Fruit fly (Drosophila melanogaster) whole organism, embryonic: ENCODE results near the gene Tango2.

Experiments
- Antp ChIP-seq: fragments of 200-800 bp; sonication (Bioruptor generic); optimal IDR thresholded peaks from 3 replicates; lab custom pipeline; 2016; ENCODE audit warnings: missing biosample characterization, missing genetic modification characterization
- Asciz ChIP-seq: fragments of 200-800 bp; sonication (Bioruptor generic); optimal IDR thresholded peaks from 2 replicates; lab custom pipeline; 2017; ENCODE audit warnings: missing biosample characterization, mild to moderate bottlenecking, missing genetic modification characterization, missing genetic modification reagents
- CG10959 ChIP-seq: fragments of 200-800 bp; sonication (Bioruptor generic); IDR thresholded peaks from 2 replicates; pipeline ENCODE4 v1.3.6; 2022; ENCODE audit warnings: missing biosample characterization, missing genetic modification characterization
- CG11456 ChIP-seq: fragments of 200-800 bp; sonication (Bioruptor generic); IDR thresholded peaks from 3 replicates; pipeline ENCODE4 v1.3.6; 2022; ENCODE audit warnings: missing biosample characterization, missing genetic modification characterization
- CG11723 ChIP-seq: fragments of 200-800 bp; sonication (Bioruptor generic); optimal IDR thresholded peaks from 2 replicates; lab custom pipeline; 2017; ENCODE audit warnings: missing biosample characterization, mild to moderate bottlenecking, missing genetic modification characterization
- CG12659 ChIP-seq: fragments of 200-800 bp; sonication (Bioruptor generic); optimal IDR thresholded peaks from 3 replicates; lab custom pipeline; 2017; ENCODE audit warnings: mild to moderate bottlenecking, missing biosample characterization, missing genetic modification reagents, missing genetic modification characterization
- CG1647 ChIP-seq: fragments of 200-800 bp; sonication (Bioruptor generic); optimal IDR thresholded peaks from 3 replicates; lab custom pipeline; 2016; ENCODE audit warnings: missing biosample characterization, missing genetic modification characterization
- CG2678 ChIP-seq: fragments of 200-800 bp; sonication (Bioruptor generic); optimal IDR thresholded peaks from 3 replicates; lab custom pipeline; 2019; ENCODE audit warnings: missing biosample characterization, mild to moderate bottlenecking, missing genetic modification characterization, moderate library complexity
- CG30020 ChIP-seq: fragments of 200-800 bp; optimal IDR thresholded peaks from 2 replicates; lab custom pipeline; 2019; ENCODE audit warnings: missing biosample characterization, mild to moderate bottlenecking, missing genetic modification characterization, moderate library complexity
- CG31224 ChIP-seq: fragments of 200-800 bp; sonication (Bioruptor generic); IDR thresholded peaks from 2 replicates; pipeline ENCODE4 v1.3.6; 2022; ENCODE audit warnings: missing biosample characterization, missing genetic modification characterization
- CG33557 ChIP-seq: fragments of 200-800 bp; sonication (Bioruptor generic); optimal IDR thresholded peaks from 2 replicates; lab custom pipeline; 2019; ENCODE audit warnings: missing biosample characterization, mild to moderate bottlenecking, missing genetic modification characterization, moderate library complexity
- CG34224 ChIP-seq: fragments of 200-800 bp; sonication (Bioruptor generic); IDR thresholded peaks from 3 replicates; pipeline ENCODE4 v1.3.6; 2022; ENCODE audit warnings: missing biosample characterization, missing genetic modification characterization; ENCODE audit not compliant: partially characterized antibody
- CG3726 ChIP-seq: fragments of 200-800 bp; sonication (Bioruptor generic); IDR thresholded peaks from 3 replicates; pipeline ENCODE4, ENCODE4 v1.3.6; 2022; ENCODE audit warnings: missing biosample characterization, missing genetic modification characterization
- CG4282 ChIP-seq: fragments of 200-800 bp; sonication (Bioruptor generic); optimal IDR thresholded peaks from 2 replicates; lab custom pipeline; 2016; ENCODE audit warnings: missing biosample characterization, missing genetic modification characterization
- CG7786 ChIP-seq: fragments of 200-800 bp; sonication (Bioruptor generic); optimal IDR thresholded peaks from 2 replicates; lab custom pipeline; 2016; ENCODE audit warnings: missing biosample characterization, missing genetic modification characterization
- CG7839 ChIP-seq: fragments of 200-800 bp; sonication (Bioruptor generic); optimal IDR thresholded peaks from 3 replicates; lab custom pipeline; 2018; ENCODE audit warnings: missing biosample characterization, mild to moderate bottlenecking, missing genetic modification characterization, moderate library complexity
- CG7928 ChIP-seq: fragments of 200-800 bp; sonication (Bioruptor generic); optimal IDR thresholded peaks from 2 replicates; lab custom pipeline; 2017; ENCODE audit warnings: missing biosample characterization, mild to moderate bottlenecking, missing genetic modification characterization
- CG8281 ChIP-seq: fragments of 200-800 bp; sonication (Bioruptor generic); optimal IDR thresholded peaks from 2 replicates; lab custom pipeline; 2018; ENCODE audit warnings: missing biosample characterization, mild to moderate bottlenecking, missing genetic modification characterization, moderate library complexity
- CG8924 ChIP-seq: fragments of 200-800 bp; optimal IDR thresholded peaks from 3 replicates; lab custom pipeline; 2019; ENCODE audit warnings: missing biosample characterization, mild to moderate bottlenecking, missing genetic modification characterization, moderate library complexity
- CG8944 ChIP-seq: fragments of 200-800 bp; sonication (Bioruptor generic); optimal IDR thresholded peaks from 3 replicates; lab custom pipeline; 2016; ENCODE audit warnings: missing biosample characterization, missing genetic modification characterization
- CG9437 ChIP-seq: fragments of 200-800 bp; sonication (Bioruptor generic); optimal IDR thresholded peaks from 2 replicates; lab custom pipeline; 2018; ENCODE audit warnings: missing biosample characterization, mild to moderate bottlenecking, missing genetic modification characterization
- Drgx ChIP-seq: fragments of 200-800 bp; sonication (Bioruptor generic); IDR thresholded peaks from 2 replicates; pipeline ENCODE4 v1.3.6; 2022; ENCODE audit warnings: missing biosample characterization, missing genetic modification characterization
- Eip74EF ChIP-seq, 2 experiments: fragments of 200-800 bp in 1 of 2; fragments of >200 bp in 1 of 2; sonication (Bioruptor generic) in 1 of 2; optimal IDR thresholded peaks; 2 replicates each; lab custom pipeline; 2017 to 2019; ENCODE audit warnings: missing biosample characterization in 2 of 2, missing genetic modification characterization in 2 of 2, mild to moderate bottlenecking in 1 of 2, moderate library complexity in 1 of 2
- Hmr ChIP-seq: fragments of 200-800 bp; sonication (Bioruptor generic); optimal IDR thresholded peaks from 3 replicates; lab custom pipeline; 2017; ENCODE audit warnings: mild to moderate bottlenecking, missing biosample characterization, missing genetic modification reagents, missing genetic modification characterization
- Hsf ChIP-seq: fragments of 200-800 bp; sonication (Bioruptor generic); optimal IDR thresholded peaks from 3 replicates; lab custom pipeline; 2016; ENCODE audit warnings: missing biosample characterization, missing genetic modification characterization
- Med ChIP-seq: fragments of 200-800 bp; sonication (Bioruptor generic); peaks from one replicate; lab custom pipeline; 2016; ENCODE audit warnings: missing biosample characterization, missing genetic modification characterization, mild to moderate bottlenecking, inconsistent platforms, moderate library complexity
- PHDP ChIP-seq: fragments of 200-800 bp; sonication (Bioruptor generic); optimal IDR thresholded peaks from 3 replicates; lab custom pipeline; 2018; ENCODE audit warnings: missing biosample characterization, mild to moderate bottlenecking, missing genetic modification characterization, moderate library complexity
- Usf ChIP-seq: fragments of 200-800 bp; sonication (Bioruptor generic); optimal IDR thresholded peaks from 2 replicates; lab custom pipeline; 2017; ENCODE audit warnings: missing genotype, missing biosample characterization, missing genetic modification characterization
- ara ChIP-seq: fragments of 200-800 bp; sonication (Bioruptor generic); IDR thresholded peaks from 2 replicates; pipeline ENCODE4 v1.3.6; 2022; ENCODE audit warnings: missing biosample characterization, missing genetic modification characterization
- ash1 ChIP-seq: fragments of 200-800 bp; sonication (Bioruptor generic); optimal IDR thresholded peaks from 2 replicates; lab custom pipeline; 2018; ENCODE audit warnings: missing biosample characterization, mild to moderate bottlenecking, missing genetic modification characterization
- btn ChIP-seq: fragments of 200-800 bp; sonication (Bioruptor generic); optimal IDR thresholded peaks from 2 replicates; lab custom pipeline; 2016; ENCODE audit warnings: missing biosample characterization, missing genetic modification characterization
- chm ChIP-seq: fragments of 200-800 bp; sonication (Bioruptor generic); IDR thresholded peaks from 2 replicates; pipeline ENCODE4 v1.3.6; 2022; ENCODE audit warnings: missing biosample characterization, missing genetic modification characterization
- chn ChIP-seq: fragments of 200-800 bp; sonication (Bioruptor generic); optimal IDR thresholded peaks from 2 replicates; lab custom pipeline; 2016; ENCODE audit warnings: missing biosample characterization, missing genetic modification characterization
- cwo ChIP-seq: fragments of 200-800 bp; sonication (Bioruptor generic); optimal IDR thresholded peaks from 3 replicates; lab custom pipeline; 2017; ENCODE audit warnings: missing biosample characterization, missing genetic modification characterization, mild to moderate bottlenecking, moderate library complexity, missing genetic modification reagents
- danr ChIP-seq: fragments of 200-800 bp; sonication (Bioruptor generic); IDR thresholded peaks from 2 replicates; pipeline ENCODE4 v1.3.6; 2022; ENCODE audit warnings: missing biosample characterization, missing genetic modification characterization
- dm ChIP-seq: fragments of 200-800 bp; sonication (Bioruptor generic); optimal IDR thresholded peaks from 3 replicates; lab custom pipeline; 2016; ENCODE audit warnings: missing biosample characterization, missing genetic modification characterization
- esg ChIP-seq: fragments of 200-800 bp; sonication (Bioruptor generic); conservative IDR thresholded peaks from 2 replicates; pipeline ENCODE4 v1.3.6; 2022; ENCODE audit warnings: missing biosample characterization, missing genetic modification characterization
- fd3F ChIP-seq: fragments of 200-800 bp; sonication (Bioruptor generic); optimal IDR thresholded peaks from 2 replicates; lab custom pipeline; 2018; ENCODE audit warnings: missing biosample characterization, mild to moderate bottlenecking, missing genetic modification characterization, moderate library complexity
- fru ChIP-seq: fragments of >200 bp; optimal IDR thresholded peaks from 2 replicates; lab custom pipeline; 2017
- gce ChIP-seq: fragments of 200-800 bp; sonication (Bioruptor generic); IDR thresholded peaks from 3 replicates; pipeline ENCODE4 v1.3.6; 2022; ENCODE audit warnings: missing biosample characterization, missing genetic modification characterization
- gcm ChIP-seq: fragments of 200-800 bp; sonication (Bioruptor generic); optimal IDR thresholded peaks from 2 replicates; lab custom pipeline; 2019; ENCODE audit warnings: missing biosample characterization, mild to moderate bottlenecking, missing genetic modification characterization, moderate library complexity
- gsb ChIP-seq: fragments of 200-800 bp; sonication (Bioruptor generic); IDR thresholded peaks from 2 replicates; pipeline ENCODE4 v1.3.6; 2022; ENCODE audit warnings: missing biosample characterization, missing genetic modification characterization
- lbe ChIP-seq: fragments of 200-800 bp; sonication (Bioruptor generic); optimal IDR thresholded peaks from 2 replicates; lab custom pipeline; 2016; ENCODE audit warnings: missing biosample characterization, mild to moderate bottlenecking, missing genetic modification characterization
- pan ChIP-seq, 4 experiments: fragments of >200 bp in 3 of 4; fragments of 200-800 bp in 1 of 4; sonication (Bioruptor generic) in 1 of 4; optimal IDR thresholded peaks in 3 of 4; IDR thresholded peaks in 1 of 4; 2 replicates each; pipeline versions ENCODE4 v1.3.6 to Lab custom; 2017 to 2022; ENCODE audit warnings: missing biosample characterization in 2 of 4, missing genetic modification characterization in 2 of 4, mixed read lengths in 1 of 4
- rib ChIP-seq: fragments of 200-800 bp; sonication (Bioruptor generic); IDR thresholded peaks from 2 replicates; pipeline ENCODE4 v1.3.6; 2022; ENCODE audit warnings: missing biosample characterization, missing genetic modification characterization
- run ChIP-seq: fragments of 200-800 bp; sonication (Bioruptor generic); optimal IDR thresholded peaks from 3 replicates; lab custom pipeline; 2018; ENCODE audit warnings: missing biosample characterization, mild to moderate bottlenecking, missing genetic modification characterization
- ttk ChIP-seq: fragments of 200-800 bp; sonication (Bioruptor generic); IDR thresholded peaks from 2 replicates; pipeline ENCODE4 v2.1.2; 2022; ENCODE audit warnings: missing biosample characterization, missing genetic modification characterization
- tx ChIP-seq: fragments of 200-800 bp; sonication (Bioruptor generic); optimal IDR thresholded peaks from 2 replicates; lab custom pipeline; 2016; ENCODE audit warnings: missing biosample characterization, missing genetic modification characterization
- wor ChIP-seq: fragments of 200-800 bp; sonication (Bioruptor generic); IDR thresholded peaks from 2 replicates; pipeline ENCODE4 v1.3.6; 2022; ENCODE audit warnings: missing biosample characterization, missing genetic modification characterization

Gene Tango2

DNA sequence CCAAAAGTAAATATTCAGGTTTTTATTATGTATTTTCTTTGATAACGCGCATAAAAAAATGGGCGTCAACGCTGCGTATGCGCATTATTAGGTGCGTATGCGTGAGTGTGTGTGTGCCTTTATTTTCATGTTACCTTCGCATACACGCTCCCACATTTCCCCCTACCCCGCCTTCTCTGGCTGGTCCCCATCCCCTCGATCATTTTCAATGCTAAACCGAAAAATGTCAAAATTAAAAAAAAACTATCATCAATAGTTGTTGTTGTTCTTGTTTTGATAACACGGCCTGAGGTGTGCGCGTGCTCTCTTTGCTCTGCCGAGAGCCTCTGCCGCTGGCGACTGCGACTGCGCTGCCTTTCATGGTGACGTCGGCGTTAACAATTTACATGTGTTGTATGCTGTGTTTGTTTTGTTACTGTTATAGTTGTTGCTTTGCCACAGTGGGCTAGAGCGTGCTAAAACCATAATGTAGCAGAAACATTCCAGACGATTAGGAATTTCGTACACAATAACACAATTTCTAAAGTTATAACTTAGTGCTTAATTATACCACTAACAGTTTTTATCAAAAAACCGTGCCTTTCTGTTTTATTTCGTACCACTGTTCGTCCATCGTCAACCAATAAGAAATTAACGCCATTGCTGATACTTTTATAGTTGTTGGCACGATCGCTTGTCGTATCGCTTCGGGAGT is 23.4 kb downstream of the Tango2 start (continued):
- TF ChIP-seq CG9437 (GFP tag; lab: Kevin White, UChicago) (peak; percentile 93), btn (GFP tag; lab: Kevin White, UChicago) (peak; percentile 98), CG30020 (tag; lab: Kevin White, UChicago) (peak; percentile 84), CG7928 (GFP tag; lab: Kevin White, UChicago) (peak; percentile 82), chn (GFP tag; lab: Kevin White, UChicago) (peak; percentile 99), lbe (GFP tag; lab: Kevin White, UChicago) (peak; percentile 84), gsb (GFP tag; lab: Robert Waterston, UW) (peak; percentile 98), cwo (peak; percentile 98), CG11456 (peak; percentile 99), wor (peak; percentile 98), gcm (GFP tag; lab: Kevin White, UChicago) (peak; percentile 98), Hsf (peak; percentile 99), ash1 (GFP tag; lab: Kevin White, UChicago) (peak; percentile 89), danr (peak; percentile 98), CG4282 (peak; percentile 99), tx (GFP tag; lab: Kevin White, UChicago) (peak; percentile 98), CG34224 (GFP tag; lab: Robert Waterston, UW) (peak; percentile 46; the same call in 1 of the 3 replicates), Eip74EF (GFP tag; optimal IDR thresholded peaks at IDR 0.05; lab: Kevin White, UChicago) (peak in 1 of 2 experiments; percentile 98), CG12659 (peak; percentile 99), rib (GFP tag; lab: Robert Waterston, UW) (peak; percentile 98), fru (lab: Kevin White, UChicago) (no peak), Antp (GFP tag; lab: Kevin White, UChicago) (peak; percentile 99), CG8944 (GFP tag; lab: Kevin White, UChicago) (peak; percentile 98), pan (optimal IDR thresholded peaks at IDR 0.05; lab: Kevin White, UChicago) (no peak), pan (GFP tag; optimal IDR thresholded peaks at IDR 0.05 in 1 of 2, IDR thresholded peaks at IDR 0.05 in 1 of 2) (peak in 1 of 2 experiments; percentile 99), Hmr (GFP tag; lab: Kevin White, UChicago) (peak; percentile 99), CG31224 (GFP tag; lab: Robert Waterston, UW) (peak; percentile 96), Usf (GFP tag; lab: Kevin White, UChicago) (peak; percentile 95), CG2678 (tag; lab: Kevin White, UChicago) (peak; percentile 99), fd3F (GFP tag; lab: Kevin White, UChicago) (peak; percentile 98), CG3726 (GFP tag; lab: Robert Waterston, UW) (peak; percentile 98), CG8924 (tag; lab: Kevin White, UChicago) (peak; percentile 99), esg (GFP tag; lab: Robert Waterston, UW) (peak; percentile 98), PHDP (tag; lab: Kevin White, UChicago) (peak; percentile 99), Asciz (peak; percentile 99), ttk (GFP tag; lab: Robert Waterston, UW) (peak; percentile 99), Drgx (GFP tag; lab: Robert Waterston, UW) (peak; percentile 99), CG1647 (GFP tag; lab: Kevin White, UChicago) (peak; percentile 98), gce (peak; percentile 99), Med (GFP tag; lab: Kevin White, UChicago) (peak; percentile 100), chm (peak; percentile 99), CG10959 (GFP tag; lab: Robert Waterston, UW) (peak; percentile 97), dm (peak; percentile 97), CG8281 (tag; lab: Kevin White, UChicago) (peak; percentile 92), CG11723 (GFP tag; lab: Kevin White, UChicago) (peak; percentile 97), CG33557 (GFP tag; lab: Kevin White, UChicago) (peak; percentile 86), CG7786 (GFP tag; lab: Kevin White, UChicago) (peak; percentile 99), ara (GFP tag; lab: Robert Waterston, UW) (peak; percentile 99), run (tag; lab: Kevin White, UChicago) (peak; percentile 99), CG7839 (tag; lab: Kevin White, UChicago) (peak; percentile 99)
